Worm (Caenorhabditis elegans) whole organism, late embryonic: ENCODE data around the gene sri-57.

Experiments
- ama-1 ChIP-seq: fragments of 150-350 bp; optimal IDR thresholded peaks from 2 replicates; lab custom pipeline; 2014
- ceh-14 ChIP-seq: sonication (generic microtip); optimal IDR thresholded peaks from 2 replicates; lab custom pipeline; 2016; ENCODE audit warnings: missing genotype, missing genetic modification characterization, missing compliant biosample characterization
- ceh-24 ChIP-seq: sonication (generic microtip); optimal IDR thresholded peaks from 2 replicates; lab custom pipeline; 2016; ENCODE audit warnings: mild to moderate bottlenecking, missing genetic modification characterization, missing compliant biosample characterization
- ceh-9 ChIP-seq: sonication (generic microtip); optimal IDR thresholded peaks from 2 replicates; lab custom pipeline; 2016; ENCODE audit warnings: mild to moderate bottlenecking, missing genetic modification characterization, inconsistent platforms, missing compliant biosample characterization
- fkh-10 ChIP-seq: fragments of 150-350 bp; optimal IDR thresholded peaks from 2 replicates; lab custom pipeline; 2014; ENCODE audit warnings: missing biosample characterization, missing genetic modification reagents, missing genetic modification characterization
- npax-4 ChIP-seq: sonication (generic microtip); optimal IDR thresholded peaks from 2 replicates; lab custom pipeline; 2016; ENCODE audit warnings: missing genetic modification characterization, missing compliant biosample characterization
- ttx-3 ChIP-seq: sonication (generic microtip); optimal IDR thresholded peaks from 2 replicates; lab custom pipeline; 2016; ENCODE audit warnings: missing genetic modification reagents, missing genetic modification characterization, missing compliant biosample characterization
- unc-3 ChIP-seq, 2 experiments: fragments of 200-800 bp in 1 of 2; sonication (Bioruptor generic) in 1 of 2; sonication (generic microtip) in 1 of 2; conservative IDR thresholded peaks in 1 of 2; optimal IDR thresholded peaks in 1 of 2; 2 replicates each; pipeline versions ENCODE4 v1.3.6 to Lab custom; 2016 to 2022; ENCODE audit warnings: missing compliant biosample characterization in 2 of 2, missing genetic modification characterization in 2 of 2, missing genetic modification reagents in 1 of 2
- unc-55 ChIP-seq: sonication (generic microtip); optimal IDR thresholded peaks from 2 replicates; lab custom pipeline; 2017; ENCODE audit warnings: missing biosample characterization, missing genetic modification reagents, missing genetic modification characterization

DNA sequence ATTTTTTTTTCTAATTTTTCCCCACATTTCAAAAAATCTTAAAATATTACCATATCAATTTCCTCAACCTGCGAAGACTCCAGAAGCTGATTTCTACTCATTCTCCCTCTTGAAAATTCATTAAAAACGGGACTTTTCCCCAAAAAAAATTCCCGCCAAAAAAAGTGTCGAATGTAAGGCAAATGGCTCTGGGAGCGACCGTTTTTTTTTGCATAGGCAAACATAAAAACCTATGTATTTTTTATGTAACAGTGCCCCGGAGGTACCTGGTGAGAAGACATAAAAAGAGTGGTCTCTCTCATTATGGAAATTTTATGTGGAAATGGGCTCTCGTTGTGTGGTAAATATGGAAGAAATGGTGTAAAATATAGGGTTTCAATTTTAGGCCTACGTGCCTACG is 12.0 kb upstream of the sri-57 start, which contains the start of gene ceh-87:
- no peak for TF ChIP-seq ceh-9 (tag; lab: Kevin White, UChicago)
- no peak for TF ChIP-seq ama-1 (lab: Kevin White, UChicago)
- no peak for TF ChIP-seq unc-3 (GFP tag; conservative IDR thresholded peaks at IDR 0.05; lab: Robert Waterston, UW)
- TF ChIP-seq unc-3 (tag; optimal IDR thresholded peaks at IDR 0.05; lab: Kevin White, UChicago), result no peak
- TF ChIP-seq unc-55 (GFP tag; lab: Kevin White, UChicago), result no peak
- no peak for TF ChIP-seq ceh-24 (tag; lab: Kevin White, UChicago)
- TF ChIP-seq ttx-3 (tag; lab: Kevin White, UChicago), result no peak
- no peak for TF ChIP-seq fkh-10 (GFP tag; lab: Kevin White, UChicago)
- no peak for TF ChIP-seq ceh-14 (tag; lab: Kevin White, UChicago)
- no peak for TF ChIP-seq npax-4 (tag; lab: Kevin White, UChicago)
